Fruit fly (Drosophila melanogaster) whole organism, embryonic: ENCODE data around the gene CG7518.

Experiments used
- CG10274 ChIP-seq: fragments of 200-800 bp; sonication (Bioruptor generic); optimal IDR thresholded peaks from 3 replicates; lab custom pipeline; 2017; ENCODE audit warnings: missing biosample characterization, mild to moderate bottlenecking, missing genetic modification characterization
- CG12071 ChIP-seq: fragments of 200-800 bp; sonication (Bioruptor generic); optimal IDR thresholded peaks from 3 replicates; lab custom pipeline; 2018; ENCODE audit warnings: missing biosample characterization, mild to moderate bottlenecking, missing genetic modification characterization
- CG13894 ChIP-seq: fragments of 200-800 bp; sonication (Bioruptor generic); optimal IDR thresholded peaks from 3 replicates; lab custom pipeline; 2018; ENCODE audit warnings: missing biosample characterization, mild to moderate bottlenecking, missing genetic modification characterization, moderate library complexity
- CG14014 ChIP-seq: fragments of 200-800 bp; sonication (Bioruptor generic); IDR thresholded peaks from 2 replicates; pipeline ENCODE4 v1.3.6; 2022; ENCODE audit warnings: missing biosample characterization, missing genetic modification characterization
- CG14441 ChIP-seq: fragments of 200-800 bp; sonication (Bioruptor generic); IDR thresholded peaks from 2 replicates; pipeline ENCODE4 v1.3.6; 2022; ENCODE audit warnings: missing biosample characterization, missing genetic modification characterization
- CG1602 ChIP-seq: fragments of 200-800 bp; sonication (Bioruptor generic); optimal IDR thresholded peaks from 3 replicates; lab custom pipeline; 2016; ENCODE audit warnings: missing biosample characterization, missing genetic modification characterization
- CG17385 ChIP-seq: fragments of 200-800 bp; sonication (Bioruptor generic); optimal IDR thresholded peaks from 3 replicates; lab custom pipeline; 2018; ENCODE audit warnings: missing biosample characterization, mild to moderate bottlenecking, missing genetic modification characterization
- CG17568 ChIP-seq: fragments of 200-800 bp; sonication (Bioruptor generic); optimal IDR thresholded peaks from 2 replicates; lab custom pipeline; 2018; ENCODE audit warnings: missing biosample characterization, mild to moderate bottlenecking, missing genetic modification characterization, moderate library complexity
- CG2202 ChIP-seq: fragments of 200-800 bp; sonication (Bioruptor generic); optimal IDR thresholded peaks from 2 replicates; lab custom pipeline; 2018; ENCODE audit warnings: missing biosample characterization, mild to moderate bottlenecking, missing genetic modification characterization
- CG30403 ChIP-seq: fragments of 200-800 bp; sonication (Bioruptor generic); optimal IDR thresholded peaks from 3 replicates; lab custom pipeline; 2016; ENCODE audit warnings: missing biosample characterization, missing genetic modification characterization
- CG3163 ChIP-seq: fragments of 200-800 bp; sonication (Bioruptor generic); optimal IDR thresholded peaks from 3 replicates; lab custom pipeline; 2016; ENCODE audit warnings: missing biosample characterization, missing genetic modification characterization
- CG32532 ChIP-seq: fragments of 200-800 bp; sonication (Bioruptor generic); IDR thresholded peaks from 2 replicates; pipeline ENCODE4 v1.3.6; 2022; ENCODE audit warnings: missing biosample characterization, missing genetic modification characterization
- CG32767 ChIP-seq: fragments of 200-800 bp; sonication (Bioruptor generic); IDR thresholded peaks from 2 replicates; pipeline ENCODE4 v1.3.6; 2022; ENCODE audit warnings: missing biosample characterization, missing genetic modification characterization
- CG32772 ChIP-seq: fragments of 200-800 bp; sonication (Bioruptor generic); IDR thresholded peaks from 2 replicates; pipeline ENCODE4 v1.3.6; 2022; ENCODE audit warnings: missing biosample characterization, missing genetic modification characterization
- CG34224 ChIP-seq: fragments of 200-800 bp; sonication (Bioruptor generic); IDR thresholded peaks from 3 replicates; pipeline ENCODE4 v1.3.6; 2022; ENCODE audit warnings: missing biosample characterization, missing genetic modification characterization; ENCODE audit not compliant: partially characterized antibody
- CG3847 ChIP-seq: fragments of 200-800 bp; sonication (Bioruptor generic); IDR thresholded peaks from 2 replicates; pipeline ENCODE4 v1.3.6; 2022; ENCODE audit warnings: missing biosample characterization, missing genetic modification characterization
- CG3995 ChIP-seq: fragments of 200-800 bp; sonication (Bioruptor generic); optimal IDR thresholded peaks from 3 replicates; lab custom pipeline; 2016; ENCODE audit warnings: missing biosample characterization, missing genetic modification characterization
- CG43689 ChIP-seq: fragments of 200-800 bp; sonication (Bioruptor generic); IDR thresholded peaks from 2 replicates; pipeline ENCODE4 v1.3.6; 2022; ENCODE audit warnings: missing biosample characterization, missing genetic modification characterization
- CG8944 ChIP-seq: fragments of 200-800 bp; sonication (Bioruptor generic); optimal IDR thresholded peaks from 3 replicates; lab custom pipeline; 2016; ENCODE audit warnings: missing biosample characterization, missing genetic modification characterization
- Deaf1 ChIP-seq: fragments of 200-800 bp; optimal IDR thresholded peaks from 3 replicates; lab custom pipeline; 2019; ENCODE audit warnings: missing biosample characterization, mild to moderate bottlenecking, missing genetic modification characterization, moderate library complexity
- Gsc ChIP-seq: fragments of 200-800 bp; sonication (Bioruptor generic); IDR thresholded peaks from 2 replicates; pipeline ENCODE4 v1.3.6; 2022; ENCODE audit warnings: missing biosample characterization, missing genetic modification characterization
- HLH3B ChIP-seq: fragments of 200-800 bp; sonication (Bioruptor generic); IDR thresholded peaks from 2 replicates; pipeline ENCODE4 v1.3.6; 2022; ENCODE audit warnings: missing biosample characterization, missing genetic modification characterization
- MBD-R2 ChIP-seq: fragments of 200-800 bp; sonication (Bioruptor generic); IDR thresholded peaks from 2 replicates; pipeline ENCODE4 v1.3.6; 2022; ENCODE audit warnings: missing biosample characterization, missing genetic modification characterization
- Mes4 ChIP-seq: fragments of 200-800 bp; sonication (Bioruptor generic); optimal IDR thresholded peaks from 2 replicates; lab custom pipeline; 2016; ENCODE audit warnings: missing biosample characterization, missing genetic modification characterization
- Ptx1 ChIP-seq: fragments of 200-800 bp; sonication (Bioruptor generic); IDR thresholded peaks from 2 replicates; pipeline ENCODE4 v1.3.6; 2022; ENCODE audit warnings: missing biosample characterization, missing genetic modification characterization
- Rfx ChIP-seq: fragments of 200-800 bp; sonication (Bioruptor generic); IDR thresholded peaks from 2 replicates; pipeline ENCODE4 v1.3.6; 2022; ENCODE audit warnings: missing biosample characterization, missing genetic modification characterization
- Sox100B ChIP-seq: fragments of 200-800 bp; sonication (Bioruptor generic); optimal IDR thresholded peaks from 3 replicates; lab custom pipeline; 2018; ENCODE audit warnings: missing biosample characterization, mild to moderate bottlenecking, missing genetic modification characterization
- Xrp1 ChIP-seq: fragments of 200-800 bp; sonication (Bioruptor generic); IDR thresholded peaks from 2 replicates; pipeline ENCODE4 v1.3.6; 2022; ENCODE audit warnings: missing biosample characterization, missing genetic modification characterization
- ab ChIP-seq: fragments of 200-800 bp; sonication (Bioruptor generic); optimal IDR thresholded peaks from 2 replicates; lab custom pipeline; 2016; ENCODE audit warnings: missing biosample characterization, missing genetic modification characterization
- ase ChIP-seq: fragments of 200-800 bp; sonication (Bioruptor generic); IDR thresholded peaks from 3 replicates; pipeline ENCODE4 v1.3.6; 2022; ENCODE audit warnings: missing biosample characterization, missing genetic modification characterization
- bowl ChIP-seq: fragments of 200-800 bp; sonication (Bioruptor generic); IDR thresholded peaks from 2 replicates; pipeline ENCODE4 v1.3.6; 2022; ENCODE audit warnings: missing biosample characterization, missing genetic modification characterization
- btn ChIP-seq: fragments of 200-800 bp; sonication (Bioruptor generic); optimal IDR thresholded peaks from 2 replicates; lab custom pipeline; 2016; ENCODE audit warnings: missing biosample characterization, missing genetic modification characterization
- cas ChIP-seq: fragments of 200-800 bp; sonication (Bioruptor generic); IDR thresholded peaks from 2 replicates; pipeline ENCODE4 v1.3.6; 2022; ENCODE audit warnings: missing biosample characterization, missing genetic modification characterization
- chm ChIP-seq: fragments of 200-800 bp; sonication (Bioruptor generic); IDR thresholded peaks from 2 replicates; pipeline ENCODE4 v1.3.6; 2022; ENCODE audit warnings: missing biosample characterization, missing genetic modification characterization
- chn ChIP-seq: fragments of 200-800 bp; sonication (Bioruptor generic); optimal IDR thresholded peaks from 2 replicates; lab custom pipeline; 2016; ENCODE audit warnings: missing biosample characterization, missing genetic modification characterization
- dan ChIP-seq: fragments of 200-800 bp; sonication (Bioruptor generic); IDR thresholded peaks from 2 replicates; pipeline ENCODE4 v1.3.6; 2022; ENCODE audit warnings: missing biosample characterization, missing genetic modification characterization
- dimm ChIP-seq: fragments of 200-800 bp; sonication (Bioruptor generic); IDR thresholded peaks from 2 replicates; pipeline ENCODE4 v1.3.6; 2022; ENCODE audit warnings: missing biosample characterization, missing genetic modification characterization
- dysf ChIP-seq: fragments of 200-800 bp; sonication (Bioruptor generic); IDR thresholded peaks from 3 replicates; pipeline ENCODE4 v1.3.6; 2022; ENCODE audit warnings: missing biosample characterization, missing genetic modification characterization
- en ChIP-seq: fragments of 200-800 bp; sonication (Bioruptor generic); optimal IDR thresholded peaks from 2 replicates; lab custom pipeline; 2016; ENCODE audit warnings: missing biosample characterization, missing genetic modification characterization
- gce ChIP-seq: fragments of 200-800 bp; sonication (Bioruptor generic); IDR thresholded peaks from 3 replicates; pipeline ENCODE4 v1.3.6; 2022; ENCODE audit warnings: missing biosample characterization, missing genetic modification characterization
- gem ChIP-seq: fragments of 200-800 bp; sonication (Bioruptor generic); optimal IDR thresholded peaks from 2 replicates; lab custom pipeline; 2019; ENCODE audit warnings: missing biosample characterization, mild to moderate bottlenecking, missing genetic modification characterization, moderate library complexity
- ham ChIP-seq: fragments of 200-800 bp; sonication (Bioruptor generic); IDR thresholded peaks from 2 replicates; pipeline ENCODE4 v1.3.6; 2022; ENCODE audit warnings: missing biosample characterization, missing genetic modification characterization
- kah ChIP-seq: fragments of 200-800 bp; sonication (Bioruptor generic); optimal IDR thresholded peaks from 2 replicates; lab custom pipeline; 2018; ENCODE audit warnings: missing biosample characterization, mild to moderate bottlenecking, missing genetic modification characterization
- lilli ChIP-seq: fragments of 200-800 bp; sonication (Bioruptor generic); optimal IDR thresholded peaks from 3 replicates; lab custom pipeline; 2016; ENCODE audit warnings: missing biosample characterization, missing genetic modification characterization
- pfk ChIP-seq: fragments of 200-800 bp; sonication (Bioruptor generic); optimal IDR thresholded peaks from 2 replicates; lab custom pipeline; 2018; ENCODE audit warnings: missing biosample characterization, mild to moderate bottlenecking, missing genetic modification characterization, moderate library complexity
- prd ChIP-seq, 3 experiments: fragments of >200 bp in 2 of 3; fragments of 200-800 bp in 1 of 3; sonication (Bioruptor generic) in 1 of 3; optimal IDR thresholded peaks in 2 of 3; IDR thresholded peaks in 1 of 3; 2 replicates in 2 of 3; 3 replicates in 1 of 3; pipeline versions ENCODE4 v1.3.6 to Lab custom; 2017 to 2022; ENCODE audit warnings: missing biosample characterization in 1 of 3, missing genetic modification characterization in 1 of 3
- psq ChIP-seq: fragments of 200-800 bp; sonication (Bioruptor generic); optimal IDR thresholded peaks from 2 replicates; lab custom pipeline; 2017; ENCODE audit warnings: missing biosample characterization, missing genetic modification characterization
- ttk ChIP-seq: fragments of 200-800 bp; sonication (Bioruptor generic); IDR thresholded peaks from 2 replicates; pipeline ENCODE4 v2.1.2; 2022; ENCODE audit warnings: missing biosample characterization, missing genetic modification characterization
- twi ChIP-seq: fragments of 200-800 bp; optimal IDR thresholded peaks from 2 replicates; lab custom pipeline; 2019; ENCODE audit warnings: missing biosample characterization, mild to moderate bottlenecking, missing genetic modification characterization, moderate library complexity
- zfh2 ChIP-seq: fragments of 200-800 bp; sonication (Bioruptor generic); optimal IDR thresholded peaks from 2 replicates; lab custom pipeline; 2016; ENCODE audit warnings: missing biosample characterization, missing genetic modification characterization

The CG7518 gene

dm6 chr3R:12982167-12982981 lies 15.5 kb upstream of the CG7518 start (continued):
- TF ChIP-seq chn (peak; percentile 62), ase (GFP tag; lab: Robert Waterston, UW) (peak; percentile 52; the same call in 1 of the 3 replicates), MBD-R2 (GFP tag; lab: Robert Waterston, UW) (0 out of 2 replicates have a peak, but pooled peaks have one; percentile 24), HLH3B (GFP tag; lab: Robert Waterston, UW) (peak; percentile 50), CG8944 (no peak), Deaf1 (tag; lab: Kevin White, UChicago) (peak; percentile 40), CG2202 (peak; percentile 33), CG14014 (GFP tag; lab: Robert Waterston, UW) (peak; percentile 58), dimm (0 out of 2 replicates have a peak, but pooled peaks have one; percentile 23), gce (GFP tag; lab: Robert Waterston, UW) (no peak; the same call in 2 of the 3 replicates), twi (tag; lab: Kevin White, UChicago) (peak; percentile 15), CG3163 (GFP tag; lab: Kevin White, UChicago) (no peak), ttk (GFP tag; lab: Robert Waterston, UW) (0 out of 2 replicates have a peak, but pooled peaks have one; percentile 20), ham (GFP tag; lab: Robert Waterston, UW) (no peak), bowl (GFP tag; lab: Robert Waterston, UW) (no peak), Rfx (GFP tag; lab: Robert Waterston, UW) (peak; percentile 80; the same call in 1 of the 2 replicates), Sox100B (peak; percentile 60), CG32532 (GFP tag; lab: Robert Waterston, UW) (peak; percentile 79), prd (optimal IDR thresholded peaks at IDR 0.05; lab: Kevin White, UChicago) (no peak), prd (GFP tag; IDR thresholded peaks at IDR 0.05; lab: Robert Waterston, UW) (peak; percentile 63), CG13894 (tag; lab: Kevin White, UChicago) (peak; percentile 71), psq (GFP tag; lab: Kevin White, UChicago) (no peak), CG43689 (GFP tag; lab: Robert Waterston, UW) (peak; percentile 6; the same call in 1 of the 2 replicates), zfh2 (peak; percentile 60), gem (tag; lab: Kevin White, UChicago) (peak; percentile 82), ab (GFP tag; lab: Kevin White, UChicago) (peak; percentile 29), CG12071 (GFP tag; lab: Kevin White, UChicago) (peak; percentile 36), CG17568 (GFP tag; lab: Kevin White, UChicago) (peak; percentile 33), kah (GFP tag; lab: Kevin White, UChicago) (no peak), en (GFP tag; lab: Kevin White, UChicago) (no peak), dysf (peak; percentile 83), Ptx1 (GFP tag; lab: Robert Waterston, UW) (peak; percentile 64), CG17385 (peak; percentile 80), Xrp1 (GFP tag; lab: Robert Waterston, UW) (peak; percentile 58; the same call in 1 of the 2 replicates), CG34224 (GFP tag; lab: Robert Waterston, UW) (no peak), CG10274 (GFP tag; lab: Kevin White, UChicago) (no peak), CG30403 (GFP tag; lab: Kevin White, UChicago) (peak; percentile 64), lilli (GFP tag; lab: Kevin White, UChicago) (peak; percentile 63), Gsc (GFP tag; lab: Robert Waterston, UW) (no peak), CG1602 (GFP tag; lab: Kevin White, UChicago) (peak; percentile 44), Mes4 (GFP tag; lab: Kevin White, UChicago) (no peak), CG32767 (GFP tag; lab: Robert Waterston, UW) (peak; percentile 39; the same call in 1 of the 2 replicates), cas (GFP tag; lab: Robert Waterston, UW) (0 out of 2 replicates have a peak, but pooled peaks have one; percentile 10), CG3847 (GFP tag; lab: Robert Waterston, UW) (peak; percentile 63), CG14441 (GFP tag; lab: Robert Waterston, UW) (peak; percentile 37; the same call in 1 of the 2 replicates), CG32772 (GFP tag; lab: Robert Waterston, UW) (peak; percentile 66), btn (GFP tag; lab: Kevin White, UChicago) (no peak), dan (GFP tag; lab: Robert Waterston, UW) (no peak), chm (GFP tag; lab: Robert Waterston, UW) (no peak), CG3995 (GFP tag; lab: Kevin White, UChicago) (peak; percentile 50), pfk (GFP tag; lab: Kevin White, UChicago) (no peak)
